Worm (Caenorhabditis elegans): ENCODE data around the gene cid-1.

Gene cid-1

DNA sequence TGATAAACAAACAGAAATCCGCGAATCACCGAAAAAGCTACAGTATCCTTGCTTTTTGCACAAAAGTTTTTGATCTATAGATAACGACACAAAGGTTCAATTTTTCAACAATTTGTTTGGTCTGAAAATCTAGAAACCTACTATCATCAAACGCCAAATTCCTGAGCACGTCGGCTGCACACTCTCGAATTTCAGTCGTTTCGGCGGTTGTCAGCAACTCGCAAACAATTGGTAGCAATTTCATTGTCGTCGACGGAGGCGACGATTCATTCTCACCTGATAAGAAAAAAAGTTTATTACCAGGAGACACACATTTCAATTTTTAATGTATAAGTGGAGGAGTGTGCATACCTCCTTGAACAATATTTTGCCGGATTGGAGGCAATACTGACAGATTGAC, 27.8 kb upstream of the cid-1 start (continued):
- TF ChIP-seq daf-8 (GFP tag; IDR thresholded peaks at IDR 0.05), result no peak
- TF ChIP-seq lim-7 (GFP tag; IDR thresholded peaks at IDR 0.05), result no peak
- TF ChIP-seq set-16 (GFP tag; IDR thresholded peaks at IDR 0.05), result no peak
- TF ChIP-seq aly-2 (tag; optimal IDR thresholded peaks at IDR 0.05), result no peak
- TF ChIP-seq mxl-3 (GFP tag; optimal IDR thresholded peaks at IDR 0.05), result no peak
- TF ChIP-seq nhr-11 (tag; optimal IDR thresholded peaks at IDR 0.05), result no peak

DNA sequence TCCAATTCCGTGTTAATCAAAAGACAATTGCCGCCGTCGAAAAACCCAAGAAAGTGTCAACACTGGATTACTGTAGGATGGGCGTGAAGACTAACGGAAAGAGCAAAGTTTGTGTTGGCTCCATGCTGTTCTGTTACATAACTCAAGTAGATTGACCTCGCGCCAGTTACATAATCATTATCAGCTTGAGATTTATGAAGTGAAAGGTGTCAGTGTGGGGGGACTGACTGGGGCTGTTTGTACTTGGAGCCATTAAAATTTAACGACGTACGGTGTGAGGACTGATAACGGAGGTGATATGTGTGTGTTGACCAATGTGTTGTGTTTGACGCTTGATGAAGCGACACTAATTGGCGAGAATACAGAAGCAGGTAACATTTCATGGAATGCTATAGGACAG, 27.0 kb upstream of the cid-1 start:
- TF ChIP-seq tra-1 (GFP tag; IDR thresholded peaks at IDR 0.05), result peak; percentile 78
- TF ChIP-seq lin-1 (GFP tag; IDR thresholded peaks at IDR 0.05), result 0 out of 2 replicates have a peak, but pooled peaks have one; percentile 22
- TF ChIP-seq nhr-25 (tag; optimal IDR thresholded peaks at IDR 0.05; ENCODE audit: borderline replicate concordance, insufficient read depth), result no peak
- no peak for TF ChIP-seq nhr-111 (GFP tag; optimal IDR thresholded peaks at IDR 0.05)
- TF ChIP-seq dve-1 (tag; optimal IDR thresholded peaks at IDR 0.05; ENCODE audit: insufficient read depth), result peak; percentile 71
- peak; percentile 65 for TF ChIP-seq hlh-11 (tag; optimal IDR thresholded peaks at IDR 0.05)
- TF ChIP-seq pqm-1 (tag; optimal IDR thresholded peaks at IDR 0.05), result peak; percentile 39
- TF ChIP-seq php-3 (GFP tag; IDR thresholded peaks at IDR 0.05), result peak; percentile 98
- peak in 1 of 2 experiments; percentile 70 for TF ChIP-seq unc-62 (GFP tag; optimal IDR thresholded peaks at IDR 0.05 in 1 of 2)
- TF ChIP-seq unc-62 (tag; optimal IDR thresholded peaks at IDR 0.05), result no peak
- peak; percentile 48 for TF ChIP-seq nhr-28 (tag; optimal IDR thresholded peaks at IDR 0.05)
- no peak for TF ChIP-seq daf-16 (GFP tag; optimal IDR thresholded peaks at IDR 0.05)
- peak; percentile 86 for TF ChIP-seq daf-16 (tag; optimal IDR thresholded peaks at IDR 0.05)
- TF ChIP-seq dmd-6 (GFP tag; IDR thresholded peaks at IDR 0.05), result peak; percentile 65
- TF ChIP-seq mxl-3 (GFP tag; optimal IDR thresholded peaks at IDR 0.05), result peak; percentile 33
- TF ChIP-seq nhr-42 (GFP tag; IDR thresholded peaks at IDR 0.05), result no peak
- TF ChIP-seq ceh-20 (GFP tag; IDR thresholded peaks at IDR 0.05), result peak; percentile 84
- TF ChIP-seq fkh-10 (GFP tag; optimal IDR thresholded peaks at IDR 0.05), result no peak

- no peak for TF ChIP-seq daf-16 (GFP tag; optimal IDR thresholded peaks at IDR 0.05)
- peak; percentile 43 for TF ChIP-seq daf-16 (tag; optimal IDR thresholded peaks at IDR 0.05)
- TF ChIP-seq zag-1 (tag; optimal IDR thresholded peaks at IDR 0.05), result no peak
- peak; percentile 35 for TF ChIP-seq pqm-1 (tag; optimal IDR thresholded peaks at IDR 0.05)
- TF ChIP-seq T20F7.1 (GFP tag; optimal IDR thresholded peaks at IDR 0.05), result no peak
- peak in 1 of 2 experiments; percentile 83 for TF ChIP-seq unc-62 (GFP tag; optimal IDR thresholded peaks at IDR 0.05 in 1 of 2)
- TF ChIP-seq unc-62 (tag; optimal IDR thresholded peaks at IDR 0.05), result no peak
Measured at ce11 chrIII:5147445-5147844, 26.3 kb upstream of the cid-1 start.

ce11 chrIII:5149478-5149877, 24.2 kb upstream of the cid-1 start, which contains the start of gene Y54H5A.2:
Y54H5A.2 (minus strand) TSS chrIII:5149578.
- no peak for TF ChIP-seq jun-1 (tag; optimal IDR thresholded peaks at IDR 0.05)
- TF ChIP-seq snpc-1.2 (GFP tag; IDR thresholded peaks at IDR 0.05), result no peak
- TF ChIP-seq nhr-77 (tag; optimal IDR thresholded peaks at IDR 0.05), result no peak
- peak in 1 of 2 experiments; percentile 9 for TF ChIP-seq unc-62 (GFP tag; optimal IDR thresholded peaks at IDR 0.05 in 1 of 2)
- TF ChIP-seq unc-62 (tag; optimal IDR thresholded peaks at IDR 0.05), result no peak

DNA sequence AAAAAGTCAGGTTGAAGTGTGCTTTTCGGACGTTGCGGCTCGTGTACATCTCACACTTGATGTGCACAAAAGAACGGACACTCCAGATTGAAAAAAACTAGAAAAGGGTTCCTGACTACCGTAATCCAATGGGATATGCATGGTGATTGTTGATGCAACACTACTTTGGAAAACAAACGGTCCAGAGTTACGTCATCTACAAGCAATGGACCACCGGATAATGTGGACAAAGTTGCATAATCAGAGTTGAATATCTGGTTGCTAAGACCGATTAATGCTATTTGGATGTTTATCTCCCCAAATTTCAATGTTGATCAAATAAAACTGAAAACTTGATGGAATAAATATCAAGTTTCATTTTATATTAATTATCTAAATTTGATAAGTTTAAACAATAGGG, 23.7 kb upstream of the cid-1 start:
- TF ChIP-seq F26F4.8 (GFP tag; conservative IDR thresholded peaks at IDR 0.05) (no peak), ctbp-1 (GFP tag; IDR thresholded peaks at IDR 0.05) (no peak), unc-39 (tag; optimal IDR thresholded peaks at IDR 0.05) (no peak), lin-1 (GFP tag; IDR thresholded peaks at IDR 0.05) (no peak), F37D6.2 (tag; optimal IDR thresholded peaks at IDR 0.05) (no peak), tra-1 (GFP tag; IDR thresholded peaks at IDR 0.05) (no peak), zip-11 (GFP tag; IDR thresholded peaks at IDR 0.05) (no peak), php-3 (GFP tag; IDR thresholded peaks at IDR 0.05) (no peak), zag-1 (tag; optimal IDR thresholded peaks at IDR 0.05) (no peak), Y105C5A.15 (GFP tag; IDR thresholded peaks at IDR 0.05) (no peak), ceh-44 (GFP tag; IDR thresholded peaks at IDR 0.05) (no peak), hif-1 (tag; optimal IDR thresholded peaks at IDR 0.05) (no peak), T20F7.1 (GFP tag; optimal IDR thresholded peaks at IDR 0.05) (no peak), zfp-3 (GFP tag; conservative IDR thresholded peaks at IDR 0.05) (no peak), nhr-76 (tag; optimal IDR thresholded peaks at IDR 0.05) (no peak), daf-16 (GFP tag; optimal IDR thresholded peaks at IDR 0.05) (no peak), daf-16 (tag; optimal IDR thresholded peaks at IDR 0.05) (no peak), ama-1 (optimal IDR thresholded peaks at IDR 0.05) (no peak), ceh-32 (tag; optimal IDR thresholded peaks at IDR 0.05; ENCODE audit: poor library complexity) (no peak), nhr-42 (GFP tag; IDR thresholded peaks at IDR 0.05) (no peak)
